Fruit fly (Drosophila melanogaster) whole organism, embryonic: ENCODE results near the gene CG42299.

Experiments
- Atf-2 ChIP-seq: fragments of 200-800 bp; sonication (Bioruptor generic); optimal IDR thresholded peaks from 2 replicates; lab custom pipeline; 2016; ENCODE audit warnings: missing biosample characterization, missing genetic modification characterization
- Atf3 ChIP-seq: fragments of 200-800 bp; sonication (Bioruptor generic); optimal IDR thresholded peaks from 3 replicates; lab custom pipeline; 2016; ENCODE audit warnings: missing biosample characterization, missing genetic modification characterization
- Awh ChIP-seq: fragments of 200-800 bp; sonication (Bioruptor generic); IDR thresholded peaks from 2 replicates; pipeline ENCODE4, ENCODE4 v1.3.6; 2022; ENCODE audit warnings: missing biosample characterization, missing genetic modification characterization
- Bgb ChIP-seq: fragments of 200-800 bp; sonication (Bioruptor generic); IDR thresholded peaks from 2 replicates; pipeline ENCODE4 v1.3.6; 2022; ENCODE audit warnings: missing biosample characterization, missing genetic modification characterization; ENCODE audit not compliant: partially characterized antibody
- Blimp-1 ChIP-seq: fragments of 200-800 bp; sonication (Bioruptor generic); optimal IDR thresholded peaks from 3 replicates; lab custom pipeline; 2018; ENCODE audit warnings: missing biosample characterization, missing genetic modification characterization, mild to moderate bottlenecking, moderate library complexity, missing genetic modification reagents
- CG10274 ChIP-seq: fragments of 200-800 bp; sonication (Bioruptor generic); optimal IDR thresholded peaks from 3 replicates; lab custom pipeline; 2017; ENCODE audit warnings: missing biosample characterization, mild to moderate bottlenecking, missing genetic modification characterization
- CG10543 ChIP-seq: fragments of 200-800 bp; sonication (Bioruptor generic); optimal IDR thresholded peaks from 3 replicates; lab custom pipeline; 2017; ENCODE audit warnings: missing biosample characterization, mild to moderate bottlenecking, missing genetic modification characterization, moderate library complexity
- CG10979 ChIP-seq: fragments of 200-800 bp; sonication (Bioruptor generic); optimal IDR thresholded peaks from 2 replicates; lab custom pipeline; 2018; ENCODE audit warnings: missing biosample characterization, mild to moderate bottlenecking, missing genetic modification characterization, moderate library complexity
- CG12769 ChIP-seq: fragments of 200-800 bp; sonication (Bioruptor generic); optimal IDR thresholded peaks from 2 replicates; lab custom pipeline; 2019; ENCODE audit warnings: missing biosample characterization, mild to moderate bottlenecking, missing genetic modification characterization, moderate library complexity
- CG15269 ChIP-seq: fragments of 200-800 bp; sonication (Bioruptor generic); optimal IDR thresholded peaks from 2 replicates; lab custom pipeline; 2018; ENCODE audit warnings: missing biosample characterization, mild to moderate bottlenecking, missing genetic modification characterization, moderate library complexity
- CG2678 ChIP-seq: fragments of 200-800 bp; sonication (Bioruptor generic); optimal IDR thresholded peaks from 3 replicates; lab custom pipeline; 2019; ENCODE audit warnings: missing biosample characterization, mild to moderate bottlenecking, missing genetic modification characterization, moderate library complexity
- CG2712 ChIP-seq: fragments of 200-800 bp; optimal IDR thresholded peaks from 3 replicates; lab custom pipeline; 2019; ENCODE audit warnings: missing biosample characterization, mild to moderate bottlenecking, missing genetic modification characterization, moderate library complexity
- CG2875 ChIP-seq: fragments of 200-800 bp; sonication (Bioruptor generic); optimal IDR thresholded peaks from 2 replicates; lab custom pipeline; 2017; ENCODE audit warnings: missing biosample characterization, mild to moderate bottlenecking, missing genetic modification characterization, missing genetic modification reagents
- CG30431 ChIP-seq: fragments of 200-800 bp; sonication (Bioruptor generic); optimal IDR thresholded peaks from 2 replicates; lab custom pipeline; 2017; ENCODE audit warnings: missing biosample characterization, missing genetic modification characterization
- CG4282 ChIP-seq: fragments of 200-800 bp; sonication (Bioruptor generic); optimal IDR thresholded peaks from 2 replicates; lab custom pipeline; 2016; ENCODE audit warnings: missing biosample characterization, missing genetic modification characterization
- CG6272 ChIP-seq: fragments of 200-800 bp; sonication (Bioruptor generic); IDR thresholded peaks from 2 replicates; pipeline ENCODE4 v1.3.6; 2022; ENCODE audit warnings: missing biosample characterization, missing genetic modification characterization
- CG7556 ChIP-seq: fragments of 200-800 bp; sonication (Bioruptor generic); optimal IDR thresholded peaks from 2 replicates; lab custom pipeline; 2017; ENCODE audit warnings: missing biosample characterization, mild to moderate bottlenecking, missing genetic modification characterization
- CG7839 ChIP-seq: fragments of 200-800 bp; sonication (Bioruptor generic); optimal IDR thresholded peaks from 3 replicates; lab custom pipeline; 2018; ENCODE audit warnings: missing biosample characterization, mild to moderate bottlenecking, missing genetic modification characterization, moderate library complexity
- CG8089 ChIP-seq: fragments of 200-800 bp; sonication (Bioruptor generic); optimal IDR thresholded peaks from 3 replicates; lab custom pipeline; 2016; ENCODE audit warnings: missing biosample characterization, missing genetic modification characterization
- CG8281 ChIP-seq: fragments of 200-800 bp; sonication (Bioruptor generic); optimal IDR thresholded peaks from 2 replicates; lab custom pipeline; 2018; ENCODE audit warnings: missing biosample characterization, mild to moderate bottlenecking, missing genetic modification characterization, moderate library complexity
- CG8765 ChIP-seq: fragments of 200-800 bp; sonication (Bioruptor generic); IDR thresholded peaks from 2 replicates; pipeline ENCODE4 v1.3.6; 2022; ENCODE audit warnings: missing biosample characterization, missing genetic modification characterization
- CG9727 ChIP-seq: fragments of 200-800 bp; sonication (Bioruptor generic); optimal IDR thresholded peaks from 3 replicates; lab custom pipeline; 2017; ENCODE audit warnings: missing biosample characterization, mild to moderate bottlenecking, missing genetic modification characterization
- CHES-1-like ChIP-seq: fragments of 200-800 bp; sonication (Bioruptor generic); optimal IDR thresholded peaks from 2 replicates; lab custom pipeline; 2016; ENCODE audit warnings: missing biosample characterization, missing genetic modification characterization
- CoRest ChIP-seq: fragments of 200-800 bp; sonication (Bioruptor generic); optimal IDR thresholded peaks from 3 replicates; lab custom pipeline; 2018; ENCODE audit warnings: missing biosample characterization, mild to moderate bottlenecking, missing genetic modification characterization, moderate library complexity
- Deaf1 ChIP-seq: fragments of 200-800 bp; optimal IDR thresholded peaks from 3 replicates; lab custom pipeline; 2019; ENCODE audit warnings: missing biosample characterization, mild to moderate bottlenecking, missing genetic modification characterization, moderate library complexity
- Drgx ChIP-seq: fragments of 200-800 bp; sonication (Bioruptor generic); IDR thresholded peaks from 2 replicates; pipeline ENCODE4 v1.3.6; 2022; ENCODE audit warnings: missing biosample characterization, missing genetic modification characterization
- Ets65A ChIP-seq: fragments of 200-800 bp; sonication (Bioruptor generic); peaks from one replicate; lab custom pipeline; 2016; ENCODE audit warnings: missing biosample characterization, missing genetic modification characterization
- Fer3 ChIP-seq: fragments of 200-800 bp; sonication (Bioruptor generic); optimal IDR thresholded peaks from 2 replicates; lab custom pipeline; 2018; ENCODE audit warnings: missing biosample characterization, mild to moderate bottlenecking, missing genetic modification characterization, moderate library complexity
- Max ChIP-seq: fragments of 200-800 bp; sonication (Bioruptor generic); optimal IDR thresholded peaks from 2 replicates; lab custom pipeline; 2016; ENCODE audit warnings: missing biosample characterization, mild to moderate bottlenecking, missing genetic modification characterization
- Med ChIP-seq: fragments of 200-800 bp; sonication (Bioruptor generic); peaks from one replicate; lab custom pipeline; 2016; ENCODE audit warnings: missing biosample characterization, missing genetic modification characterization, mild to moderate bottlenecking, inconsistent platforms, moderate library complexity
- Pdp1 ChIP-seq, 2 experiments: fragments of 200-800 bp; sonication (Bioruptor generic); optimal IDR thresholded peaks; 3 replicates each; lab custom pipeline; 2016; ENCODE audit warnings: missing biosample characterization in 2 of 2, missing genetic modification characterization in 2 of 2, mild to moderate bottlenecking in 1 of 2, moderate library complexity in 1 of 2
- YL-1 ChIP-seq: fragments of 200-800 bp; sonication (Bioruptor generic); optimal IDR thresholded peaks from 3 replicates; lab custom pipeline; 2017; ENCODE audit warnings: missing biosample characterization, mild to moderate bottlenecking, missing genetic modification characterization
- abd-A ChIP-seq: fragments of 200-800 bp; sonication (Bioruptor generic); optimal IDR thresholded peaks from 3 replicates; lab custom pipeline; 2019; ENCODE audit warnings: missing biosample characterization, mild to moderate bottlenecking, missing genetic modification characterization, moderate library complexity
- bcd ChIP-seq: fragments of 200-800 bp; sonication (Bioruptor generic); optimal IDR thresholded peaks from 2 replicates; lab custom pipeline; 2017; ENCODE audit warnings: missing biosample characterization, mild to moderate bottlenecking, missing genetic modification characterization
- ems ChIP-seq: fragments of 200-800 bp; sonication (Bioruptor generic); optimal IDR thresholded peaks from 3 replicates; lab custom pipeline; 2016; ENCODE audit warnings: missing biosample characterization, missing genetic modification characterization
- nerfin-1 ChIP-seq: fragments of 200-800 bp; sonication (Bioruptor generic); optimal IDR thresholded peaks from 3 replicates; lab custom pipeline; 2019; ENCODE audit warnings: missing biosample characterization, mild to moderate bottlenecking, missing genetic modification characterization, moderate library complexity
- pros ChIP-seq: fragments of 200-800 bp; sonication (Bioruptor generic); optimal IDR thresholded peaks from 3 replicates; lab custom pipeline; 2019; ENCODE audit warnings: missing biosample characterization, mild to moderate bottlenecking, missing genetic modification characterization, moderate library complexity
- row ChIP-seq: fragments of 200-800 bp; sonication (Bioruptor generic); IDR thresholded peaks from 3 replicates; pipeline ENCODE4 v1.3.6; 2022; ENCODE audit warnings: missing biosample characterization, missing genetic modification characterization
- sd ChIP-seq: fragments of 200-800 bp; sonication (Bioruptor generic); optimal IDR thresholded peaks from 3 replicates; lab custom pipeline; 2018; ENCODE audit warnings: missing biosample characterization, mild to moderate bottlenecking, missing genetic modification characterization, moderate library complexity
- sens ChIP-seq: fragments of 200-800 bp; sonication (Bioruptor generic); peaks from one replicate; lab custom pipeline; 2016; ENCODE audit warnings: missing biosample characterization, missing genetic modification characterization
- stwl ChIP-seq: fragments of 200-800 bp; sonication (Bioruptor generic); optimal IDR thresholded peaks from 3 replicates; lab custom pipeline; 2018; ENCODE audit warnings: missing biosample characterization, mild to moderate bottlenecking, missing genetic modification characterization, moderate library complexity
- tap ChIP-seq: fragments of 200-800 bp; optimal IDR thresholded peaks from 3 replicates; lab custom pipeline; 2019; ENCODE audit warnings: missing biosample characterization, mild to moderate bottlenecking, missing genetic modification characterization, moderate library complexity
- vfl ChIP-seq: fragments of 200-800 bp; sonication (Bioruptor generic); optimal IDR thresholded peaks from 2 replicates; lab custom pipeline; 2016; ENCODE audit warnings: missing biosample characterization, missing genetic modification characterization
- zen ChIP-seq: fragments of 200-800 bp; sonication (Bioruptor generic); optimal IDR thresholded peaks from 3 replicates; lab custom pipeline; 2018; ENCODE audit warnings: missing biosample characterization, mild to moderate bottlenecking, missing genetic modification characterization, moderate library complexity

CG42299 gene

DNA sequence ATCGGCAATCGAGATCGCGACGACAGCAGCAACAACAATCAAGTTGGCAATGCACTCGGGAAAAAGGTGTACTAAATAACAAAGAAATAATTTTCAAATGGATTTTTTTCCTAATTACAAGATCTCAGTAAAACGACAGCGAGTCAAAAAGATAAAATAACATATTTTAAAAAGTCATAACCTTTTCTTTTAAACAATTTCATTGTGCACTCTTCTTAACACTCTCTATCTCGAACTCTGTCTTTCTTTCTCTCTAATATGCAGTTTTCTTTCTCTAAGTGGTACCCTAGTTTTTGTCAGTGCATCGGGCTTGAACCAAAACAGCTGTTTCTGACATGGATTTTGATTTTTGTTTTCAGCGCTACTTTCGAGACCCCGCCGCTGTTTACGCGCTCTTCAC, 26.4 kb downstream of the CG42299 start (continued):
- TF ChIP-seq Deaf1 (tag; lab: Kevin White, UChicago) (peak; percentile 66), zen (tag; lab: Kevin White, UChicago) (peak; percentile 54), Max (peak; percentile 35), CG10543 (GFP tag; lab: Kevin White, UChicago) (peak; percentile 48), ems (GFP tag; lab: Kevin White, UChicago) (peak; percentile 70), Pdp1 (GFP tag; optimal IDR thresholded peaks at IDR 0.05; lab: Kevin White, UChicago) (peak; percentile 64 to 79), CG4282 (GFP tag; lab: Kevin White, UChicago) (peak; percentile 12), CHES-1-like (GFP tag; lab: Kevin White, UChicago) (peak; percentile 67), CG7556 (GFP tag; lab: Kevin White, UChicago) (peak; percentile 79), CG10274 (GFP tag; lab: Kevin White, UChicago) (peak; percentile 53), CG9727 (GFP tag; lab: Kevin White, UChicago) (peak; percentile 74), Atf-2 (GFP tag; lab: Kevin White, UChicago) (peak; percentile 55)

DNA sequence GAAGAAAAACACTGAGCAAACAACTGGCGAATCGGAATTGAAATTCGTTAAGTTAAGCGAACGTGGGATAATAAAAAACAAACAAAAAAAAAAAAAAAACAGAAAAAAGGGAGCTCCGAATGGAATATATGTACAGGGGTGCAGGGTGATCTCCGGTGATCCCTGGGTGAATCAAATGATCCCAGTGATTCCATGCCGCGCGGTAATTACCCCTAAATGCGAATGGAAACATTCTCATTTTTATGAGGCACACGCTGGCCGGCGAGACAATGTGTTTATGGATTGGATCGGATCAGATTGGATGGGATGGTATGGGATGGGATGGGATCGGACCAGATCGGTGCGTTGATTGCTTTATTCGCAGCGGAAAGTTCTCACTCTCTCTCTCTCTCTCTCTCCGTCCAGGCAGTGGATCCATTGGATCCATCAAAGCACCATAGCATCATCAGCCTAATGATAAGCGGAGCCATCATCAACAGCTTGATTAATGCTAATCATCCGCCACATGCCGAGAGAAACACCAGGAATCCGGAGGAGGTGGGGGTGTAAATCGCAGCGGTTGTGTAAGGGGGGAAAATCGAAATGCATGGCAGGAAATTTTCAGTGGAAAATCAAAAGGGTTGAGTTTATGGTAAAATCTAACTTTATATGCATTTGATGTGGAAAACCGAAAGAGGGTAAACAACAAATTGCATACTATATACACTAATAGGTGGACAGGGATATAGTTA, 29.9 kb downstream of the CG42299 start:
- peak; percentile 2 for TF ChIP-seq Med (GFP tag; lab: Kevin White, UChicago)
- peak in 1 of 2 experiments; percentile 54 for TF ChIP-seq Pdp1 (GFP tag; optimal IDR thresholded peaks at IDR 0.05; lab: Kevin White, UChicago)
- no peak for TF ChIP-seq CG6272 (GFP tag; lab: Robert Waterston, UW)
- no peak for TF ChIP-seq nerfin-1
- peak; percentile 51 for TF ChIP-seq abd-A (tag; lab: Kevin White, UChicago)
- peak; percentile 15 for TF ChIP-seq sd
- TF ChIP-seq vfl: no peak
- peak; percentile 67 for TF ChIP-seq sens (GFP tag; lab: Kevin White, UChicago)
- no peak for TF ChIP-seq CG8089 (GFP tag; lab: Kevin White, UChicago)
- TF ChIP-seq Awh (GFP tag; lab: Robert Waterston, UW): peak; percentile 12; the same call in 1 of the 2 replicates
- TF ChIP-seq CG12769: peak; percentile 37

DNA sequence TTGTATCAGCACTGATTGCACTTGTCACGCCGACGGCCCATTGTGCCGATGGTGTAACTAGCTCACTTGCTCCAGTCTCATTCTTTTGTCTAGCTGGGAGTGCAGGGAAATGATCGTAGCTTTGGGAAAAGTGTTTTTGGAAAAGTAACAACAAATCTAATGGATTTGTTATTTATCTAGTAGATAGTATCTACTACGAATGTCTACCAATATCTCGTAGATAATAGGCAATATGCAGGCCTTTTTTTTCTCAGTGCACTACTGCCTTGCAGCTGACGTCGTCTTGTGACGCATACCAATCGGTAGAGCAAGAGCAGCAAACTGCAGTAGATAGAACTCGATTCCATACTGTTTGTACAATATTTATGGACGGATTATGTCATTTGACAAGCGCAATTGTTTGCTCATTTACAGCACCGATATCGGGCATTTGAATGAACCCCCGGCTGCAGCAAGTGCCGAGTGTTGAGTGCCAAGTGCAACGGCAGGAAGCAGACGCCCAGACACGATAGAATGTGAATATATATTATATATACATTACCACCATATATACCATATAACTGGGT, 31.9 kb downstream of the CG42299 start:
- no peak for TF ChIP-seq CG15269 (tag; lab: Kevin White, UChicago)
- no peak for TF ChIP-seq bcd (GFP tag; lab: Kevin White, UChicago)
- TF ChIP-seq Bgb (GFP tag; lab: Robert Waterston, UW): no peak
- peak; percentile 73 for TF ChIP-seq Drgx (GFP tag; lab: Robert Waterston, UW)
- TF ChIP-seq Fer3: no peak
- TF ChIP-seq Atf3 (GFP tag; lab: Kevin White, UChicago): no peak
- TF ChIP-seq sens (GFP tag; lab: Kevin White, UChicago): peak; percentile 19
- no peak for TF ChIP-seq row (GFP tag; lab: Robert Waterston, UW)
- TF ChIP-seq CG2875 (GFP tag; lab: Kevin White, UChicago): no peak
- no peak for TF ChIP-seq Ets65A (GFP tag; lab: Kevin White, UChicago)
- TF ChIP-seq CoRest (tag; lab: Kevin White, UChicago): no peak

DNA sequence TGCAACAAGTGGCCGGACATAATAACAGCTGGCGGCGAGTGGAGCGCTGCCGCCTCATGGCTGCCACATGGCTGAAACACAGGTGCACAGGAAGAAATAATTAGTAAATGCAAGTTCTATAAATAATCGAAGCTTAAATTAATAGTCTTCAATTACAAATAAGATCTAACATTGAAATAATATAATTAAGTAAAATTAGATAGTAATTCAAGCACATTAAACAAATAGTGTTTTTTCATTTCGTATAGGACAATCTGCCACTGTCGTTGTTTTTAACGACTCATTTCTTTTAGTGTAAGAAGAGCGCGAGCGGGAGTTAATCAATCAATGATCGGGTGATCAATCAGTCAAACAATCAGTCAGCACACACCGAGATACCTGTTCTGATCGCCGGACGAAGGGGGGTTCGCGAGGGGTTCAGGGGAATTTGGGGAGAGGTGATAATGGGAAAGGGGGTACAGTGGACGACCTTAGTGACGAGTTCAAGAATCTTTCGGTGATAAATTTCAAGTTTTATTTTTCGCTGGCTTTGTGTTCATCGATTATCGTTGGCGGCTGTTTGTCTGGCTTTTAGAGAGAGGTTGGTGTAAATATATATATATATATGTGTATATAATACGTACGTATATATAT, 35.5 kb downstream of the CG42299 start:
- TF ChIP-seq CG2712 (peak; percentile 13), stwl (tag; lab: Kevin White, UChicago) (no peak), pros (GFP tag; lab: Kevin White, UChicago) (no peak), CG30431 (no peak), Blimp-1 (GFP tag; lab: Kevin White, UChicago) (peak; percentile 25), CG2678 (tag; lab: Kevin White, UChicago) (peak; percentile 9), CG7839 (tag; lab: Kevin White, UChicago) (peak; percentile 40), CG8765 (GFP tag; lab: Robert Waterston, UW) (no peak), tap (tag; lab: Kevin White, UChicago) (no peak), YL-1 (GFP tag; lab: Kevin White, UChicago) (no peak), CG8281 (tag; lab: Kevin White, UChicago) (peak; percentile 38), CG10979 (tag; lab: Kevin White, UChicago) (peak; percentile 11)
